Fruit fly (Drosophila melanogaster) ovary, adult (tissue): Measurements from ENCODE around the gene CG31104.

Experiments used
- CG17801 ChIP-seq: fragments of 200-800 bp; optimal IDR thresholded peaks from 2 replicates; lab custom pipeline; 2019; ENCODE audit warnings: missing biosample characterization, mild to moderate bottlenecking, missing genetic modification characterization, moderate library complexity; ENCODE audit not compliant: partially characterized antibody

CG31104 gene

dm6 chr3R:25265589-25266201, 19.6 kb upstream of the CG31104 start, which contains the start of the genes GlnRS and RIOK2:
Gene GlnRS (minus strand): TSS chr3R:25265721.
Gene RIOK2 (plus strand): TSS chr3R:25265844.
- peak; percentile 65 for TF ChIP-seq CG17801 (GFP tag; lab: Kevin White, UChicago)

DNA sequence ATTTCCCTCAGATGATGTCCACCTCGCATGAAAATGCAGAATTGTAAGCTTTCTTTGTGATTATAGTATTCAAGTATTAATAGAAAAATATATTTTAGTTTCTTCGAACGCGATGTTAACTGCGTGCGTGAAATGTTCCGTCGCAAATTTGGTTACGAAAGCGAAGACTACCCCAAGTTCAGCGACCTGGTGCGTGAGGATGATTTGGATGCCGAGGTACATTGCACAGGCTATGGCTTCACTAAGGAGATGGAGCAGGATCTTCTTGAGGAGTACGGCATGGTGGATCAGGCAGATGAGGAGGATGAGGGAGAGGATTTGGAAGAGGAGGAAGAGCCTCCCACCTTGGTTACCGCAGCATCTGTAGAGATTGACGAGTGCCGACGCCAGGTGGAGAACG, 18.5 kb upstream of the CG31104 start:
- no peak for TF ChIP-seq CG17801 (GFP tag; lab: Kevin White, UChicago)

dm6 chr3R:25269909-25270308, 15.4 kb upstream of the CG31104 start, which contains the start of the genes CG11889 and CG11891:
Gene CG11889 (plus strand): TSS chr3R:25270209.
Gene CG11891 (plus strand): TSS chr3R:25270209.
- no peak for TF ChIP-seq CG17801 (GFP tag; lab: Kevin White, UChicago)

DNA sequence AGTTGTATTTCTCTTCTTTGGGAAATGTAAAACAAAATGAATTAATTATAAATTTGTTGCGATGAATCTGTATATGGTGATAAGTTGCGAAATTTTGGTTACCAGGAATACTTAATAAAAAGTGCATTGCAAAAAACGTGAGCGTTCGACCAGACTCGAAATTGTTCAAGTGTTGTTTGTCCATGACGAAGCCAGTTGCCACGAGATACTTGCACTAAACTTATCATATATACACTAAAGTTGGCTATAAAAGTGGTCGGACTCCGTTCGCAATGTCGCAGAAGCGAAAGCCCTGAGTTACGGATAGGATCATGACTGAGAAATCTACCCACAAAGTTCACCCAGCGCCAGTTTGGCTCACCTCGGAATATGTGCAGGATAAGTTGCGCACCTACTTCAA, 11.7 kb upstream of the CG31104 start, which contains the start of gene CG11878:
CG11878 (plus strand) TSS at position 301 of the 400 bp plus-strand sequence.
- TF ChIP-seq CG17801 (GFP tag; lab: Kevin White, UChicago), result no peak

- TF ChIP-seq CG17801 (GFP tag; lab: Kevin White, UChicago), result peak; percentile 77
Observed at dm6 chr3R:25275276-25275675, 10.0 kb upstream of the CG31104 start.

DNA sequence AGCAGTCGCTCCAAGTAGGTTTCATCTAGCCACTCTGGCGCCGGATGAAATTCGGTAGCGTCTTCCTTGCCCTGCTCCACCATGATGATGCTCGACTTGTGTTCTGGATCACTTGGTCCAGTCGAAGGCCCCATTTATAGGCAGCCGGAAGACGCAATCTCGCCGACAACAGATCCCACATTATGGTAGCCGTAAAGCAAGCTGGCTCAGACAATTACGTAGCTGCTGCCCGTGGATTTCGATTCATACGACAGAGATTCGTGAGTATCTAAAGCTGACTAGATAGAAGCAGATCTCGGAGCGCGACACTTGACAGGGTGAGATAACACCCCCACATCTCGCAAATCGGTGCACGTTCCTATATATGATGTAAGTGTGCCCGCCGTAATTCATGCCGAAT, 8.2 kb upstream of the CG31104 start, which contains the start of gene CG10513:
CG10513 (minus strand) TSS at position 101 of the 400 bp plus-strand sequence.
- no peak for TF ChIP-seq CG17801 (GFP tag; lab: Kevin White, UChicago)

DNA sequence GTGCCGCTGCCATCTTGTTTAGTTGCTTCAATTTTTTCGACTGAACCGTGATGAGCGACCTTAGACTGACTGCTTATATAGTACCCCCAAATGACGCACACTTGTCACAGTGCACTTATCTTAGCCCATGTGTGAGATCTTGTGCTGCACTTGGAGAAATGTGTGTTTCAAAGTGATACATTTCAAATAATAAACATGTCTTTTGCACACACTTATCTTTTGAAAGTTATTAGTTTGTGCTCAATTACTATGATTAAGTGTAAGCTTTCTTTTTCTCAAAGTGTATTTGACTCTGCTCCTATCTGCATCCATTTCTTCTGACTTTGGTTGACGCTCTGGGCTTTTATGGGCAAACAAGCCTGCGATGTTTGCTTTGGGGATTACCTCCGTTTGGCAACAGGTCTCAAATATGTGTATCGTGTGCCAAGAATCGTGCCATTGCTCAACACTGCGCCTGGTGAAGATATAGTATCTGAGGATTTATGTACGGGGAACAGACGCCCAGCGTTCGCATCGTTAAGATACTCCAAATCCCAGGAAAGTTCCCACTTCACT, 5.4 kb upstream of the CG31104 start, which contains the start of gene CG10514:
CG10514 (minus strand) TSS at position 51 of the 555 bp plus-strand sequence.
- no peak for TF ChIP-seq CG17801 (GFP tag; lab: Kevin White, UChicago)

DNA sequence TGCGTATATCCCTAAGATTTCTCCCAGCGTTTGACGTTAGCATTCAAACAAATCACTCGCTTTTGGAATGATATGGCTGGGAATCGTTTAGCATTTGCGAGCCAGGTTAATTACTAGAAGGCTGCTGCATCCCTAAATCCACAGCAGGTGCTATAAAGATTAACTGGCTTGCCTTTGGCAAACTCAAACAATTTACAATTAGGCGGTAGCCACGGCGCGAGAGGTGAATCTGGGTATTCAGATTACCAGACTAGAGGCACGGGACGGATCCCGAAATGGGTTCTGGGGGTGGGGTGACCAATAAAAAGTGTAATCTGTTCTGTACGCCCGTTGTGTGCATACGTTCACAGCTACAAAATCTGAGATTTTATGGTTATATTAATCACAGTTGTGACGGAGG, 4.1 kb upstream of the CG31104 start, which contains the start of gene CG11892:
CG11892 (plus strand) TSS at position 384 of the 400 bp plus-strand sequence.
- peak; percentile 29 for TF ChIP-seq CG17801 (GFP tag; lab: Kevin White, UChicago)

- no peak for TF ChIP-seq CG17801 (GFP tag; lab: Kevin White, UChicago)
Observed at dm6 chr3R:25283209-25283670, 2.0 kb upstream of the CG31104 start, which contains the start of gene CG31300. Gene CG31300 (plus strand): TSS chr3R:25283620.

- TF ChIP-seq CG17801 (GFP tag; lab: Kevin White, UChicago), result peak; percentile 40
Observed at dm6 chr3R:25287128-25287527, 1.9 kb downstream of the CG31104 start, which contains the start of gene CG13658. Gene CG13658 (plus strand): TSS chr3R:25287474.

- no peak for TF ChIP-seq CG17801 (GFP tag; lab: Kevin White, UChicago)
Observed at dm6 chr3R:25289589-25289988, 4.3 kb downstream of the CG31104 start, which contains the start of gene CG11893. Gene CG11893 (plus strand): TSS chr3R:25289889.

dm6 chr3R:25292864-25293284, 7.6 kb downstream of the CG31104 start, which contains the start of gene CG31098:
Gene CG31098 (minus strand): TSS chr3R:25292977.
- peak; percentile 90 for TF ChIP-seq CG17801 (GFP tag; lab: Kevin White, UChicago)

dm6 chr3R:25295320-25296020, 10.2 kb downstream of the CG31104 start, which contains the start of gene CG31102:
Gene CG31102 (minus strand): TSS chr3R:25295594.
- TF ChIP-seq CG17801 (GFP tag; lab: Kevin White, UChicago), result no peak

- TF ChIP-seq CG17801 (GFP tag; lab: Kevin White, UChicago), result no peak
Observed at dm6 chr3R:25297678-25298077, 12.4 kb downstream of the CG31104 start, which contains the start of gene CG31097. Gene CG31097 (minus strand): TSS chr3R:25297778.
